Worm (Caenorhabditis elegans): ENCODE results near the gene T07G12.3.

The T07G12.3 gene

DNA sequence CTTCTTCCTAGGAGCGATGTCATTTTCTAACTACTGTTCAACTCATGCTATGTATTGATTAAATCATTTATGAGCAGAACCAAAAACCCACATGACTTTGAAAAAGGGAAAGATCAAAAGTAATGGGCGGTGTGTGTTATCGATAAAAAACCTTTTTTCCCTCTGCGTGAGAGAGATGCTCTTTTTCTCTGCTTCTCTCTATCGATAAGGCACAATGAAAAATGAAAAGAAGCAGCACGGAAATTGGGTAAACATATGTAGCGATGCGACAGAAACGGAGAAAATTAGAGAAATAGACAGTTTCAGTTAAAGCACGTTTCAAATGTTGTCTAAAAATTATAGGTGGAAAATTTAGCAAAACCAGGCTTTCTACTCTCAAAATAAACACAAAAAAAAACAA, 31.4 kb upstream of the T07G12.3 start (continued):
- TF ChIP-seq hlh-12 (tag; optimal IDR thresholded peaks at IDR 0.05) (no peak), mxl-1 (tag; optimal IDR thresholded peaks at IDR 0.05) (no peak), rcor-1 (GFP tag; IDR thresholded peaks at IDR 0.05) (no peak), egrh-3 (GFP tag; IDR thresholded peaks at IDR 0.05) (no peak), Y56A3A.18 (GFP tag; IDR thresholded peaks at IDR 0.05) (no peak), lin-40 (tag; optimal IDR thresholded peaks at IDR 0.05) (peak; percentile 10), ceh-79 (tag; optimal IDR thresholded peaks at IDR 0.05) (no peak), dox-1 (GFP tag; IDR thresholded peaks at IDR 0.05) (no peak), Y67H2A.10 (GFP tag; conservative IDR thresholded peaks at IDR 0.05) (no peak), hmg-20 (GFP tag; IDR thresholded peaks at IDR 0.05) (no peak), lir-1 (GFP tag; conservative IDR thresholded peaks at IDR 0.05) (no peak), cebp-1 (GFP tag; IDR thresholded peaks at IDR 0.05) (no peak), cebp-1 (tag; optimal IDR thresholded peaks at IDR 0.05) (peak; percentile 56), nhr-90 (tag; optimal IDR thresholded peaks at IDR 0.05) (no peak), K11D2.4 (GFP tag; IDR thresholded peaks at IDR 0.05) (no peak), dpff-1 (tag; optimal IDR thresholded peaks at IDR 0.05) (no peak), lag-1 (GFP tag; IDR thresholded peaks at IDR 0.05) (no peak), T07F8.4 (tag; optimal IDR thresholded peaks at IDR 0.05) (no peak), nhr-80 (tag; optimal IDR thresholded peaks at IDR 0.05) (peak; percentile 95), ztf-25 (GFP tag; IDR thresholded peaks at IDR 0.05) (no peak), Y95B8A.8 (GFP tag; IDR thresholded peaks at IDR 0.05) (no peak), ama-1 (optimal IDR thresholded peaks at IDR 0.05) (peak; percentile 33), ama-1 (GFP tag; optimal IDR thresholded peaks at IDR 0.05) (no peak), ceh-100 (GFP tag; IDR thresholded peaks at IDR 0.05) (no peak), bed-2 (GFP tag; IDR thresholded peaks at IDR 0.05) (no peak), hlh-26 (GFP tag; conservative IDR thresholded peaks at IDR 0.05) (no peak), akir-1 (GFP tag; optimal IDR thresholded peaks at IDR 0.05) (no peak), madf-10 (tag; optimal IDR thresholded peaks at IDR 0.05) (peak; percentile 17), let-526 (GFP tag; IDR thresholded peaks at IDR 0.05) (no peak), snpc-3.4 (tag; optimal IDR thresholded peaks at IDR 0.05) (no peak), madf-3 (GFP tag; IDR thresholded peaks at IDR 0.05) (no peak), fkh-3 (tag; optimal IDR thresholded peaks at IDR 0.05) (no peak), F57A8.1 (GFP tag; optimal IDR thresholded peaks at IDR 0.05) (no peak), ceh-91 (GFP tag; IDR thresholded peaks at IDR 0.05) (no peak)

DNA sequence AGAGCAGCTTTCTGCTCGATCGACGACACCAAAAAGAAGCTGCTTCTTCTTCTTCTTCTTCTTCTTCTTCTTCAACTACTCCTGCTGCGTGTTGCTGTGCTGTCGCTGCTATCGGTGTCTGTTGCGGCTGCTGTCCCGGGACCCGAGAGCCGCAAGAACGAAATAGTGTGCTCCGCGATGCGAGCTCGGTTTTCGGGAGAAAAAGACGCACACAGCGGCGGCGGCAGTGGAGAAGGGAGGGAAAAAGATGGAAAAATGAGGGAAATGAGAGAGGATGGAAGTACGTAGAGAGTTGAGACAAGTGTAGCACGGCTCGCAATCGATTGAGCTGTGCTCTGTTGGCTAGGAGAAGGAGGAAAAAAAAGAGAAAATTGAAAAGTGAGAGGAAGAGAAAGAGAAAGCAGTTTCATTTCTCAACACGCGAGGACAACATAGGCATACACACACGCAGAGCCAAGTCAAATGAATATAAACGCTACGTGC, 29.9 kb upstream of the T07G12.3 start:
- TF ChIP-seq somi-1 (GFP tag; optimal IDR thresholded peaks at IDR 0.05) = peak; percentile 32
- no peak for TF ChIP-seq F57A8.1 (GFP tag; optimal IDR thresholded peaks at IDR 0.05)
- no peak for TF ChIP-seq C17E4.6 (GFP tag; IDR thresholded peaks at IDR 0.05)
- TF ChIP-seq mel-28 (tag; optimal IDR thresholded peaks at IDR 0.05; ENCODE audit: borderline replicate concordance) = no peak
- TF ChIP-seq lin-54 (GFP tag; optimal IDR thresholded peaks at IDR 0.05) = peak; percentile 17
- TF ChIP-seq B0019.2 (GFP tag; conservative IDR thresholded peaks at IDR 0.05) = no peak
- TF ChIP-seq ztf-6 (GFP tag; IDR thresholded peaks at IDR 0.05) = no peak
- TF ChIP-seq pha-4 (tag; optimal IDR thresholded peaks at IDR 0.05) = no peak
- no peak for TF ChIP-seq F52B5.7 (tag; optimal IDR thresholded peaks at IDR 0.05)
- no peak for TF ChIP-seq snpc-1.1 (tag; optimal IDR thresholded peaks at IDR 0.05; ENCODE audit: insufficient read depth)
- no peak for TF ChIP-seq ets-4 (GFP tag; optimal IDR thresholded peaks at IDR 0.05)
- no peak for TF ChIP-seq tbp1 (GFP tag; optimal IDR thresholded peaks at IDR 0.05)
- no peak for TF ChIP-seq dpl-1 (GFP tag; optimal IDR thresholded peaks at IDR 0.05)
- no peak for TF ChIP-seq cebp-2 (GFP tag; IDR thresholded peaks at IDR 0.05)
- TF ChIP-seq akir-1 (GFP tag; optimal IDR thresholded peaks at IDR 0.05) = no peak
- TF ChIP-seq K12H6.12 (tag; optimal IDR thresholded peaks at IDR 0.05) = peak; percentile 71
- TF ChIP-seq hlh-12 (tag; optimal IDR thresholded peaks at IDR 0.05) = no peak
- TF ChIP-seq nhr-90 (tag; optimal IDR thresholded peaks at IDR 0.05) = no peak
- TF ChIP-seq lag-1 (GFP tag; IDR thresholded peaks at IDR 0.05) = no peak
- no peak for TF ChIP-seq rec-8 (tag; optimal IDR thresholded peaks at IDR 0.05)
- TF ChIP-seq T07F8.4 (tag; optimal IDR thresholded peaks at IDR 0.05) = no peak
- no peak for TF ChIP-seq lir-1 (GFP tag; conservative IDR thresholded peaks at IDR 0.05)
- peak; percentile 98 for TF ChIP-seq zfh-2 (GFP tag; conservative IDR thresholded peaks at IDR 0.05)

Measured in whole organism, young adult.